Fruit fly (Drosophila melanogaster): ENCODE data around the gene CG32371.

DNA sequence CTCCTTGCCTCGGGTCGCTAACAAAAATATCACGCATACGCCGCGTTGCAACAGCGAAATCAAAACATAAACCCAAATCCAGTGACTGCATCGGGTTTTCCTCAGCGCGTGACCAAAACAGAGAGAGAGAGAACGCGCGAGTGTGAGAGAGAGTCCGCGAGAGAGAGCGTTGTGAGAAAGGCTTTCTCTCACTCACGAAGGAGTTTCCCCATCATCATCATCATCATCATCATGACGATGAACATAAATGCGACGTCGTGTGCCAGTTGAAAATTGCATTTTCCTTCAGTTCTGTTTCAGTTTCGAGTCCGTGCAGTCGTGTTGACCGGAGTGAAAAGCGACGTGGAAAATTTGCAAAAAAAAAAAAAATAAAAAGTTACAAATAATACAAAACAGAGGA is 21.1 kb downstream of the CG32371 start, which contains the start of gene CG13685:
- no peak for TF ChIP-seq CG17806 (tag; optimal IDR thresholded peaks at IDR 0.05)
- no peak for TF ChIP-seq CG10348 (GFP tag; IDR thresholded peaks at IDR 0.05)

Measured in whole organism, pupa.